Worm (Caenorhabditis elegans) whole organism, L4 larva: ENCODE measurements around the gene C24A8.5.

ENCODE experiments used
- D1046.2 ChIP-seq: fragments of 200-800 bp; sonication (Bioruptor generic); IDR thresholded peaks from 2 replicates; pipeline ENCODE4 v1.3.6; 2022; ENCODE audit warnings: missing genetic modification characterization, missing compliant biosample characterization
- F49E8.2 ChIP-seq: sonication (generic microtip); optimal IDR thresholded peaks from 2 replicates; lab custom pipeline; 2016; ENCODE audit warnings: missing compliant biosample characterization, mild to moderate bottlenecking, missing genetic modification characterization, borderline replicate concordance
- R02D3.7 ChIP-seq: fragments of 150-350 bp; sonication (generic microtip); optimal IDR thresholded peaks from 3 replicates; lab custom pipeline; 2014; ENCODE audit warnings: missing biosample characterization, missing genetic modification characterization
- T26A8.4 ChIP-seq: fragments of 200-800 bp; sonication (Bioruptor generic); IDR thresholded peaks from 2 replicates; pipeline ENCODE4 v1.3.6; 2022; ENCODE audit warnings: missing genetic modification characterization, missing compliant biosample characterization
- Y48G9A.11 ChIP-seq: fragments of 200-800 bp; sonication (Bioruptor generic); IDR thresholded peaks from 2 replicates; pipeline ENCODE4 v1.3.6; 2022; ENCODE audit warnings: missing genetic modification reagents, missing genetic modification characterization, missing compliant biosample characterization
- ZK337.2 ChIP-seq: fragments of 200-800 bp; sonication (Bioruptor generic); IDR thresholded peaks from 2 replicates; pipeline ENCODE4 v1.3.6; 2022; ENCODE audit warnings: missing genetic modification reagents, missing genetic modification characterization, missing compliant biosample characterization
- aha-1 ChIP-seq: fragments of 150-350 bp; peaks from one replicate; lab custom pipeline; 2014; ENCODE audit warnings: missing biosample characterization, missing genetic modification characterization
- attf-4 ChIP-seq: sonication (generic microtip); optimal IDR thresholded peaks from 3 replicates; lab custom pipeline; 2017; ENCODE audit warnings: missing biosample characterization, missing genetic modification characterization
- ces-1 ChIP-seq: fragments of 150-350 bp; sonication (generic microtip); optimal IDR thresholded peaks from 4 replicates; lab custom pipeline; 2014; ENCODE audit warnings: missing biosample characterization, missing genetic modification reagents, missing genetic modification characterization
- daf-12 ChIP-seq: fragments of 150-350 bp; optimal IDR thresholded peaks from 2 replicates; lab custom pipeline; 2014; ENCODE audit warnings: missing biosample characterization, missing genetic modification reagents, missing genetic modification characterization
- daf-16 ChIP-seq, 3 experiments: sonication (generic microtip); optimal IDR thresholded peaks; 2 replicates each; lab custom pipeline; 2016 to 2017; ENCODE audit warnings: missing genetic modification characterization in 3 of 3, missing genetic modification reagents in 3 of 3, mild to moderate bottlenecking in 2 of 3, missing compliant biosample characterization in 2 of 3, missing biosample characterization in 1 of 3, moderate library complexity in 1 of 3
- dmd-6 ChIP-seq: fragments of 200-800 bp; sonication (Bioruptor generic); IDR thresholded peaks from 2 replicates; pipeline ENCODE4 v1.3.6; 2022; ENCODE audit warnings: missing genetic modification reagents, missing genetic modification characterization, missing compliant biosample characterization
- dmd-8 ChIP-seq: fragments of 200-800 bp; sonication (Bioruptor generic); IDR thresholded peaks from 2 replicates; pipeline ENCODE4 v1.3.6; 2022; ENCODE audit warnings: missing genetic modification characterization, missing compliant biosample characterization
- dmd-9 ChIP-seq: fragments of 200-800 bp; sonication (Bioruptor generic); IDR thresholded peaks from 2 replicates; pipeline ENCODE4 v1.3.6; 2022; ENCODE audit warnings: missing genetic modification reagents, missing genetic modification characterization, missing compliant biosample characterization
- dve-1 ChIP-seq: sonication (generic microtip); optimal IDR thresholded peaks from 2 replicates; lab custom pipeline; 2017; ENCODE audit warnings: antibody characterized with exemption, mild to moderate bottlenecking, missing genetic modification characterization, missing compliant biosample characterization; ENCODE audit not compliant: insufficient read depth
- hlh-11 ChIP-seq: fragments of 200-800 bp; sonication (Bioruptor generic); optimal IDR thresholded peaks from 2 replicates; lab custom pipeline; 2018; ENCODE audit warnings: mild to moderate bottlenecking, missing genetic modification characterization, missing compliant biosample characterization
- lsy-2 ChIP-seq, 2 experiments: fragments of 150-350 bp in 1 of 2; sonication (generic microtip) in 1 of 2; optimal IDR thresholded peaks; 2 replicates each; lab custom pipeline; 2014 to 2017; ENCODE audit warnings: missing biosample characterization in 2 of 2, missing genetic modification characterization in 2 of 2
- mep-1 ChIP-seq: fragments of 150-350 bp; sonication (generic microtip); optimal IDR thresholded peaks from 3 replicates; lab custom pipeline; 2014; ENCODE audit warnings: missing biosample characterization, missing genetic modification characterization
- nhr-10 ChIP-seq: fragments of 150-350 bp; optimal IDR thresholded peaks from 2 replicates; lab custom pipeline; 2014; ENCODE audit warnings: missing biosample characterization, missing genetic modification characterization
- nhr-102 ChIP-seq: sonication (generic microtip); optimal IDR thresholded peaks from 2 replicates; lab custom pipeline; 2016; ENCODE audit warnings: mild to moderate bottlenecking, missing genetic modification characterization, moderate library complexity, missing compliant biosample characterization
- nhr-11 ChIP-seq: fragments of 150-350 bp; optimal IDR thresholded peaks from 2 replicates; lab custom pipeline; 2014; ENCODE audit warnings: missing biosample characterization, missing genetic modification characterization
- nhr-237 ChIP-seq: sonication (generic microtip); optimal IDR thresholded peaks from 2 replicates; lab custom pipeline; 2017; ENCODE audit warnings: missing biosample characterization, missing genetic modification characterization
- nhr-28 ChIP-seq: fragments of 150-350 bp; optimal IDR thresholded peaks from 2 replicates; lab custom pipeline; 2014; ENCODE audit warnings: missing biosample characterization, missing genetic modification characterization
- nhr-76 ChIP-seq: fragments of 150-350 bp; optimal IDR thresholded peaks from 2 replicates; lab custom pipeline; 2014; ENCODE audit warnings: missing biosample characterization, missing genetic modification characterization
- php-3 ChIP-seq: fragments of 200-800 bp; sonication (Bioruptor generic); IDR thresholded peaks from 2 replicates; pipeline ENCODE4 v1.3.6; 2022; ENCODE audit warnings: missing genetic modification reagents, missing genetic modification characterization, missing compliant biosample characterization
- pqm-1 ChIP-seq: sonication (generic microtip); optimal IDR thresholded peaks from 2 replicates; lab custom pipeline; 2017; ENCODE audit warnings: missing biosample characterization, missing genetic modification characterization
- saeg-2 ChIP-seq: fragments of 200-800 bp; sonication (Bioruptor generic); IDR thresholded peaks from 2 replicates; pipeline ENCODE4 v1.3.6; 2022; ENCODE audit warnings: missing genetic modification reagents, missing genetic modification characterization, missing compliant biosample characterization
- snpc-4 ChIP-seq: fragments of 150-350 bp; optimal IDR thresholded peaks from 2 replicates; lab custom pipeline; 2014; ENCODE audit warnings: missing biosample characterization, missing genetic modification characterization
- unc-39 ChIP-seq: sonication (generic microtip); optimal IDR thresholded peaks from 2 replicates; lab custom pipeline; 2017; ENCODE audit warnings: missing biosample characterization, missing genetic modification characterization
- unc-62 ChIP-seq, 3 experiments: fragments of 150-350 bp in 1 of 3; sonication (generic microtip); optimal IDR thresholded peaks in 2 of 3; peaks in 1 of 3; 1 replicate in 1 of 3; 2 replicates in 2 of 3; lab custom pipeline; 2014 to 2017; ENCODE audit warnings: missing biosample characterization in 3 of 3, missing genetic modification characterization in 3 of 3, missing genetic modification reagents in 3 of 3, missing genotype in 1 of 3
- zfp-2 ChIP-seq: sonication (generic microtip); optimal IDR thresholded peaks from 2 replicates; lab custom pipeline; 2016; ENCODE audit warnings: mild to moderate bottlenecking, missing genetic modification characterization, missing compliant biosample characterization

C24A8.5 gene

ce11 chrX:4282380-4282779 lies 46.3 kb downstream of the C24A8.5 start, which contains the start of gene C52B9.19:
Gene C52B9.19 (plus strand): TSS chrX:4282555.
- TF ChIP-seq saeg-2 (GFP tag; lab: Robert Waterston, UW) = no peak
- TF ChIP-seq R02D3.7 (tag; lab: Kevin White, UChicago) = no peak
- TF ChIP-seq aha-1 (tag; lab: Kevin White, UChicago) = peak; percentile 7
- no peak for TF ChIP-seq zfp-2 (tag; lab: Kevin White, UChicago)
- no peak for TF ChIP-seq snpc-4 (tag; lab: Kevin White, UChicago)
- no peak for TF ChIP-seq mep-1 (tag; lab: Kevin White, UChicago)
- peak; percentile 30 for TF ChIP-seq pqm-1
- TF ChIP-seq F49E8.2 (tag; lab: Kevin White, UChicago) = no peak
- no peak for TF ChIP-seq nhr-11
- peak in 1 of 2 experiments; percentile 76 for TF ChIP-seq unc-62 (GFP tag; optimal IDR thresholded peaks at IDR 0.05 in 1 of 2; lab: Kevin White, UChicago)
- no peak for TF ChIP-seq unc-62 (tag; optimal IDR thresholded peaks at IDR 0.05; lab: Kevin White, UChicago)
- no peak for TF ChIP-seq attf-4
- TF ChIP-seq daf-16 (GFP tag; optimal IDR thresholded peaks at IDR 0.05; lab: Kevin White, UChicago) = no peak
- peak; percentile 53 for TF ChIP-seq daf-16 (tag; optimal IDR thresholded peaks at IDR 0.05; lab: Kevin White, UChicago)
- TF ChIP-seq Y48G9A.11 = no peak
- TF ChIP-seq nhr-237 (tag; lab: Kevin White, UChicago) = no peak
- TF ChIP-seq dmd-8 (GFP tag; lab: Robert Waterston, UW) = no peak
- no peak for TF ChIP-seq ZK337.2 (GFP tag; lab: Robert Waterston, UW)
- 0 out of 2 replicates have a peak, but pooled peaks have one; percentile 46 for TF ChIP-seq php-3 (GFP tag; lab: Robert Waterston, UW)
- TF ChIP-seq nhr-76 (tag; lab: Kevin White, UChicago) = no peak
- peak; percentile 1 for TF ChIP-seq hlh-11 (tag; lab: Kevin White, UChicago)
- no peak for TF ChIP-seq dmd-9 (GFP tag; lab: Robert Waterston, UW)
- no peak for TF ChIP-seq unc-39
- TF ChIP-seq lsy-2 (tag; optimal IDR thresholded peaks at IDR 0.05; lab: Kevin White, UChicago) = no peak
- no peak for TF ChIP-seq T26A8.4 (GFP tag; lab: Robert Waterston, UW)
- peak; percentile 4 for TF ChIP-seq dve-1
- TF ChIP-seq nhr-28 = peak; percentile 43
- no peak for TF ChIP-seq nhr-102 (tag; lab: Kevin White, UChicago)
- TF ChIP-seq ces-1 = no peak
- no peak for TF ChIP-seq dmd-6 (GFP tag; lab: Robert Waterston, UW)
- no peak for TF ChIP-seq nhr-10 (tag; lab: Kevin White, UChicago)
- TF ChIP-seq D1046.2 (GFP tag; lab: Robert Waterston, UW) = no peak
- TF ChIP-seq, all 104 proteins: peak for 8

DNA sequence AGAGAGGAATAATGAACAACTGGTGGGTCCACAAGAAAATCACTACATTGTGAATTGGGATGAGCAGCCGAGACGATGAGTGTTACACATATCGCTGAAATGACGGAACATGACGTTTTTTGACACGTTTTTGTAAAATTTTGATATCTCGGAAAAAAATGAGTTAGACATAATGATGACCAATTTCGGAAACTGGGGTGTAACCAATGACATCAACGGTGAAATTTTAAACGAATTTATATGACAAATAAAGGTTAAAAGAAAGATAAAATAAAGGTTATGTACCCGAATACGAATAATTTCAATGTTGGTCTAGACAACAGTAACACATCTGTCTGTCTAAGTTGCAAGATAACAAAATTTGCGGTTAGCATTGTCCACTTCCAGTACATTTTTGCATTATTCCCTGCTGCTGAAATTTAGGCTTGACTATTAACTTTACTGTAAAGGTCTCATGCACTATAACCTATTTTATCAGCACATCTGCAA lies 49.4 kb downstream of the C24A8.5 start, which contains the start of the genes twk-28 and ets-9:
twk-28 (minus strand) TSS at position 51 of the 489 bp plus-strand sequence.
ets-9 (plus strand) TSS at position 410 of the 489 bp plus-strand sequence.
- TF ChIP-seq daf-12 = no peak
- TF ChIP-seq unc-62 (GFP tag; optimal IDR thresholded peaks at IDR 0.05 in 1 of 2; lab: Kevin White, UChicago) = peak in 1 of 2 experiments; percentile 95
- TF ChIP-seq unc-62 (tag; optimal IDR thresholded peaks at IDR 0.05; lab: Kevin White, UChicago) = no peak
- TF ChIP-seq aha-1 (tag; lab: Kevin White, UChicago) = peak; percentile 89
